Fruit fly (Drosophila melanogaster): ENCODE measurements around the gene osp.

The osp gene

dm6 chr2L:14553868-14554591 lies 135.1 kb downstream of the osp start:
- TF ChIP-seq CG17801 (GFP tag; optimal IDR thresholded peaks at IDR 0.05; ENCODE audit: partially characterized antibody): no peak

dm6 chr2L:14552819-14553218 lies 136.3 kb downstream of the osp start:
- TF ChIP-seq CG17801 (GFP tag; optimal IDR thresholded peaks at IDR 0.05; ENCODE audit: partially characterized antibody): no peak

- no peak for TF ChIP-seq CG17801 (GFP tag; optimal IDR thresholded peaks at IDR 0.05; ENCODE audit: partially characterized antibody)
Measured at dm6 chr2L:14552141-14552748, 136.9 kb downstream of the osp start.

dm6 chr2L:14550653-14551352 lies 138.3 kb downstream of the osp start:
- TF ChIP-seq CG17801 (GFP tag; optimal IDR thresholded peaks at IDR 0.05; ENCODE audit: partially characterized antibody): no peak

Data from ovary, adult (tissue).